Worm (Caenorhabditis elegans): ENCODE data around the gene Y48E1B.17.

ce11 chrII:13575018-13575948, 34.4 kb upstream of the Y48E1B.17 start, which contains the start of the genes mrpl-37 and lin-38:
- no peak for TF ChIP-seq unc-62 (GFP tag; optimal IDR thresholded peaks at IDR 0.05)
- no peak for TF ChIP-seq ztf-11 (tag; optimal IDR thresholded peaks at IDR 0.05)
- TF ChIP-seq nhr-11 (tag; optimal IDR thresholded peaks at IDR 0.05): no peak
- peak; percentile 83 for TF ChIP-seq nfya-1 (tag; optimal IDR thresholded peaks at IDR 0.05; ENCODE audit: insufficient read depth)
- TF ChIP-seq nhr-12 (tag; optimal IDR thresholded peaks at IDR 0.05): no peak
- TF ChIP-seq nhr-25 (tag; optimal IDR thresholded peaks at IDR 0.05): peak; percentile 61
- no peak for TF ChIP-seq nhr-76 (tag; optimal IDR thresholded peaks at IDR 0.05)

Data from whole organism, L3 larva.